Worm (Caenorhabditis elegans) whole organism, mixed stage, embryonic: ENCODE measurements around the gene C07A9.13.

Experiments
- M03D4.4 ChIP-seq: sonication (generic microtip); optimal IDR thresholded peaks from 2 replicates; lab custom pipeline; 2017; ENCODE audit warnings: mild to moderate bottlenecking, missing genetic modification characterization, missing compliant biosample characterization
- bed-3 ChIP-seq: fragments of 200-800 bp; sonication (Bioruptor generic); optimal IDR thresholded peaks from 3 replicates; lab custom pipeline; 2018; ENCODE audit warnings: mild to moderate bottlenecking, missing genetic modification characterization, moderate library complexity, missing compliant biosample characterization
- blmp-1 ChIP-seq: fragments of 150-350 bp; optimal IDR thresholded peaks from 2 replicates; lab custom pipeline; 2014; ENCODE audit warnings: missing biosample characterization, missing genetic modification characterization
- ceh-43 ChIP-seq: fragments of 200-800 bp; sonication (Bioruptor generic); optimal IDR thresholded peaks from 2 replicates; lab custom pipeline; 2018; ENCODE audit warnings: mild to moderate bottlenecking, missing genetic modification characterization, moderate library complexity, missing compliant biosample characterization
- ces-1 ChIP-seq: fragments of 150-350 bp; optimal IDR thresholded peaks from 2 replicates; lab custom pipeline; 2014; ENCODE audit warnings: missing biosample characterization, missing genetic modification reagents, missing genetic modification characterization
- cnd-1 ChIP-seq: fragments of 200-800 bp; sonication (Bioruptor generic); optimal IDR thresholded peaks from 2 replicates; lab custom pipeline; 2018; ENCODE audit warnings: mild to moderate bottlenecking, missing genetic modification characterization, missing compliant biosample characterization
- drap-1 ChIP-seq: fragments of 200-800 bp; sonication (Bioruptor generic); optimal IDR thresholded peaks from 3 replicates; lab custom pipeline; 2018; ENCODE audit warnings: mild to moderate bottlenecking, missing genetic modification characterization, missing compliant biosample characterization
- elt-1 ChIP-seq: sonication (generic microtip); optimal IDR thresholded peaks from 2 replicates; lab custom pipeline; 2017; ENCODE audit warnings: missing genetic modification characterization, mild to moderate bottlenecking, missing compliant biosample characterization, antibody characterized with exemption, moderate library complexity, borderline replicate concordance; ENCODE audit not compliant: insufficient read depth
- elt-3 ChIP-seq: fragments of 150-350 bp; optimal IDR thresholded peaks from 2 replicates; lab custom pipeline; 2014; ENCODE audit warnings: missing biosample characterization, missing genetic modification characterization
- flh-1 ChIP-seq: fragments of 200-800 bp; sonication (Bioruptor generic); optimal IDR thresholded peaks from 2 replicates; lab custom pipeline; 2018; ENCODE audit warnings: mild to moderate bottlenecking, missing genetic modification characterization, moderate library complexity, missing compliant biosample characterization
- ham-2 ChIP-seq: fragments of 200-800 bp; sonication (Bioruptor generic); optimal IDR thresholded peaks from 2 replicates; lab custom pipeline; 2018; ENCODE audit warnings: mild to moderate bottlenecking, missing genetic modification characterization, missing compliant biosample characterization
- hlh-1 ChIP-seq: fragments of 150-350 bp; optimal IDR thresholded peaks from 2 replicates; lab custom pipeline; 2014; ENCODE audit warnings: missing biosample characterization, missing genetic modification reagents, missing genetic modification characterization
- lin-13 ChIP-seq: fragments of 150-350 bp; optimal IDR thresholded peaks from 2 replicates; lab custom pipeline; 2014; ENCODE audit warnings: missing biosample characterization, missing genetic modification characterization
- lin-32 ChIP-seq: fragments of 200-800 bp; sonication (Bioruptor generic); optimal IDR thresholded peaks from 2 replicates; lab custom pipeline; 2018; ENCODE audit warnings: mild to moderate bottlenecking, missing genetic modification characterization, missing compliant biosample characterization
- lsy-2 ChIP-seq: fragments of 150-350 bp; optimal IDR thresholded peaks from 2 replicates; lab custom pipeline; 2014; ENCODE audit warnings: missing biosample characterization, missing genetic modification characterization
- mab-5 ChIP-seq: fragments of 150-350 bp; optimal IDR thresholded peaks from 2 replicates; lab custom pipeline; 2014; ENCODE audit warnings: missing biosample characterization, missing genetic modification characterization
- mep-1 ChIP-seq: fragments of 150-350 bp; optimal IDR thresholded peaks from 2 replicates; lab custom pipeline; 2017; ENCODE audit warnings: missing biosample characterization, missing genetic modification reagents, missing genetic modification characterization, inconsistent platforms
- nhr-12 ChIP-seq: fragments of 150-350 bp; optimal IDR thresholded peaks from 2 replicates; lab custom pipeline; 2014; ENCODE audit warnings: missing biosample characterization, missing genetic modification characterization
- nhr-2 ChIP-seq: fragments of 150-350 bp; optimal IDR thresholded peaks from 2 replicates; lab custom pipeline; 2014; ENCODE audit warnings: missing biosample characterization, missing genetic modification characterization
- nhr-237 ChIP-seq: fragments of 150-350 bp; optimal IDR thresholded peaks from 2 replicates; lab custom pipeline; 2014; ENCODE audit warnings: missing biosample characterization, missing genetic modification characterization
- nhr-28 ChIP-seq: fragments of 150-350 bp; optimal IDR thresholded peaks from 2 replicates; lab custom pipeline; 2014; ENCODE audit warnings: missing biosample characterization, missing genetic modification characterization
- nhr-76 ChIP-seq: sonication (generic microtip); optimal IDR thresholded peaks from 2 replicates; lab custom pipeline; 2017; ENCODE audit warnings: missing biosample characterization, missing genetic modification characterization
- sem-2 ChIP-seq: fragments of 200-800 bp; sonication (Bioruptor generic); optimal IDR thresholded peaks from 2 replicates; lab custom pipeline; 2018; ENCODE audit warnings: mild to moderate bottlenecking, missing genetic modification characterization, missing compliant biosample characterization
- snpc-4 ChIP-seq: fragments of 150-350 bp; optimal IDR thresholded peaks from 2 replicates; lab custom pipeline; 2014; ENCODE audit warnings: missing biosample characterization, missing genetic modification characterization
- sptf-1 ChIP-seq: sonication (generic microtip); optimal IDR thresholded peaks from 2 replicates; lab custom pipeline; 2017; ENCODE audit warnings: mild to moderate bottlenecking, missing genetic modification characterization, moderate library complexity, missing compliant biosample characterization
- unc-120 ChIP-seq: sonication (generic microtip); optimal IDR thresholded peaks from 2 replicates; lab custom pipeline; 2017; ENCODE audit warnings: missing genetic modification characterization, missing compliant biosample characterization; ENCODE audit not compliant: poor library complexity, severe bottlenecking
- unc-39 ChIP-seq: fragments of 150-350 bp; optimal IDR thresholded peaks from 2 replicates; lab custom pipeline; 2014; ENCODE audit warnings: missing biosample characterization, missing genetic modification characterization
- unc-62 ChIP-seq: fragments of 150-350 bp; optimal IDR thresholded peaks from 2 replicates; lab custom pipeline; 2014; ENCODE audit warnings: missing biosample characterization, missing genetic modification reagents, missing genetic modification characterization
- zip-8 ChIP-seq: fragments of 150-350 bp; optimal IDR thresholded peaks from 2 replicates; lab custom pipeline; 2014; ENCODE audit warnings: missing biosample characterization, missing genetic modification characterization
- ztf-11 ChIP-seq: fragments of 150-350 bp; optimal IDR thresholded peaks from 2 replicates; lab custom pipeline; 2014; ENCODE audit warnings: missing biosample characterization, missing genetic modification characterization

Gene C07A9.13

ce11 chrIII:9655802-9656201, 25.3 kb downstream of the C07A9.13 start, which contains the start of gene C15H7.4:
C15H7.4 (minus strand) TSS chrIII:9655902.
- TF ChIP-seq ces-1 (no peak), zip-8 (tag; lab: Kevin White, UChicago) (no peak), nhr-2 (tag; lab: Kevin White, UChicago) (no peak), mep-1 (tag; lab: Kevin White, UChicago) (no peak), unc-120 (tag; lab: Kevin White, UChicago) (no peak), lsy-2 (no peak), nhr-237 (no peak)

- no peak for TF ChIP-seq nhr-28 (tag; lab: Kevin White, UChicago)
- no peak for TF ChIP-seq elt-3 (tag; lab: Kevin White, UChicago)
- no peak for TF ChIP-seq ceh-43 (GFP tag; lab: Kevin White, UChicago)
- no peak for TF ChIP-seq nhr-12
- no peak for TF ChIP-seq ces-1
- TF ChIP-seq sptf-1 (tag; lab: Kevin White, UChicago) = no peak
- TF ChIP-seq drap-1 = no peak
- TF ChIP-seq mab-5 (tag; lab: Kevin White, UChicago) = no peak
- no peak for TF ChIP-seq lin-13 (tag; lab: Kevin White, UChicago)
- TF ChIP-seq unc-62 (GFP tag; lab: Kevin White, UChicago) = no peak
- no peak for TF ChIP-seq lin-32
- TF ChIP-seq unc-39 (tag; lab: Kevin White, UChicago) = no peak
- TF ChIP-seq cnd-1 (tag; lab: Kevin White, UChicago) = no peak
- no peak for TF ChIP-seq unc-120 (tag; lab: Kevin White, UChicago)
- no peak for TF ChIP-seq ztf-11 (tag; lab: Kevin White, UChicago)
- TF ChIP-seq ham-2 = no peak
- TF ChIP-seq bed-3 = no peak
- no peak for TF ChIP-seq hlh-1 (tag; lab: Kevin White, UChicago)
- TF ChIP-seq zip-8 (tag; lab: Kevin White, UChicago) = no peak
Measured at ce11 chrIII:9651871-9652270, 29.2 kb downstream of the C07A9.13 start, which contains the start of gene C15H7.3. C15H7.3 (minus strand) TSS chrIII:9651971.

ce11 chrIII:9646440-9647021, 34.6 kb downstream of the C07A9.13 start:
- TF ChIP-seq lsy-2 (peak; percentile 37), M03D4.4 (tag; lab: Kevin White, UChicago) (no peak), nhr-237 (no peak), ham-2 (peak; percentile 60), blmp-1 (tag; lab: Kevin White, UChicago) (peak; percentile 94), mep-1 (tag; lab: Kevin White, UChicago) (peak; percentile 3), unc-62 (GFP tag; lab: Kevin White, UChicago) (no peak)

ce11 chrIII:9645099-9645498, 36.0 kb downstream of the C07A9.13 start:
- TF ChIP-seq snpc-4 = no peak
- no peak for TF ChIP-seq lsy-2
- TF ChIP-seq blmp-1 (tag; lab: Kevin White, UChicago) = no peak
- no peak for TF ChIP-seq sptf-1 (tag; lab: Kevin White, UChicago)
- no peak for TF ChIP-seq nhr-76
- TF ChIP-seq lin-13 (tag; lab: Kevin White, UChicago) = no peak
- TF ChIP-seq sem-2 = no peak

ce11 chrIII:9642110-9642509, 39.0 kb downstream of the C07A9.13 start:
- TF ChIP-seq flh-1 (GFP tag; lab: Kevin White, UChicago) = no peak
- TF ChIP-seq lsy-2 = no peak
- no peak for TF ChIP-seq M03D4.4 (tag; lab: Kevin White, UChicago)
- peak; percentile 87 for TF ChIP-seq ham-2
- peak; percentile 58 for TF ChIP-seq elt-1 (tag; lab: Kevin White, UChicago)
- TF ChIP-seq, all 35 proteins: peak for 2
